Worm (Caenorhabditis elegans): Measurements from ENCODE around the gene Y70C5C.1.

ce11 chrV:16728431-16728830, 28.4 kb downstream of the Y70C5C.1 start, which contains the start of gene fbxa-127:
- TF ChIP-seq alr-1 (tag; optimal IDR thresholded peaks at IDR 0.05; ENCODE audit: borderline replicate concordance) (no peak), egl-27 (tag; optimal IDR thresholded peaks at IDR 0.05) (no peak), rnt-1 (tag; optimal IDR thresholded peaks at IDR 0.05) (no peak)
